Worm (Caenorhabditis elegans) whole organism, L3 larva: Measurements from ENCODE around the gene C26D10.7.

Experiments used
- R02D3.7 ChIP-seq: fragments of 150-350 bp; optimal IDR thresholded peaks from 2 replicates; lab custom pipeline; 2014; ENCODE audit warnings: missing biosample characterization, missing genetic modification characterization
- ama-1 ChIP-seq: fragments of 150-350 bp; optimal IDR thresholded peaks from 2 replicates; lab custom pipeline; 2018
- ceh-16 ChIP-seq: sonication (generic microtip); optimal IDR thresholded peaks from 2 replicates; lab custom pipeline; 2017; ENCODE audit warnings: missing biosample characterization, missing genetic modification characterization
- ceh-82 ChIP-seq: fragments of 150-350 bp; optimal IDR thresholded peaks from 2 replicates; lab custom pipeline; 2014; ENCODE audit warnings: missing biosample characterization, missing genetic modification characterization
- ceh-9 ChIP-seq: sonication (generic microtip); optimal IDR thresholded peaks from 2 replicates; lab custom pipeline; 2018; ENCODE audit warnings: missing biosample characterization, missing genetic modification characterization
- daf-12 ChIP-seq: fragments of 150-350 bp; optimal IDR thresholded peaks from 2 replicates; lab custom pipeline; 2014; ENCODE audit warnings: missing biosample characterization, missing genetic modification reagents, missing genetic modification characterization
- egl-27 ChIP-seq: sonication (generic microtip); optimal IDR thresholded peaks from 4 replicates; lab custom pipeline; 2017; ENCODE audit warnings: missing biosample characterization, missing genetic modification reagents, missing genetic modification characterization
- egl-5 ChIP-seq: fragments of 150-350 bp; optimal IDR thresholded peaks from 2 replicates; lab custom pipeline; 2017; ENCODE audit warnings: missing biosample characterization, missing genetic modification reagents, missing genetic modification characterization, inconsistent platforms
- elt-1 ChIP-seq: fragments of 150-350 bp; optimal IDR thresholded peaks from 2 replicates; lab custom pipeline; 2014; ENCODE audit warnings: missing biosample characterization, missing genetic modification characterization
- elt-2 ChIP-seq: sonication (generic microtip); optimal IDR thresholded peaks from 2 replicates; lab custom pipeline; 2016; ENCODE audit warnings: missing genetic modification reagents, mild to moderate bottlenecking, missing genetic modification characterization, missing compliant biosample characterization
- fkh-10 ChIP-seq: sonication (generic microtip); optimal IDR thresholded peaks from 2 replicates; lab custom pipeline; 2017; ENCODE audit warnings: missing biosample characterization, missing genetic modification reagents, missing genetic modification characterization
- fkh-2 ChIP-seq: fragments of 150-350 bp; optimal IDR thresholded peaks from 2 replicates; lab custom pipeline; 2014; ENCODE audit warnings: missing biosample characterization, missing genetic modification reagents, missing genetic modification characterization
- fos-1 ChIP-seq: fragments of 150-350 bp; optimal IDR thresholded peaks from 2 replicates; lab custom pipeline; 2014; ENCODE audit warnings: missing biosample characterization, missing genetic modification characterization
- lin-39 ChIP-seq: fragments of 150-350 bp; optimal IDR thresholded peaks from 2 replicates; lab custom pipeline; 2018; ENCODE audit warnings: missing biosample characterization, missing genetic modification reagents, missing genetic modification characterization
- lsy-12 ChIP-seq: sonication (generic microtip); optimal IDR thresholded peaks from 2 replicates; lab custom pipeline; 2016; ENCODE audit warnings: mild to moderate bottlenecking, missing genetic modification characterization, missing compliant biosample characterization
- mdl-1 ChIP-seq: fragments of 150-350 bp; optimal IDR thresholded peaks from 2 replicates; lab custom pipeline; 2014; ENCODE audit warnings: missing biosample characterization, missing genetic modification characterization
- nfya-1 ChIP-seq: sonication (generic microtip); optimal IDR thresholded peaks from 2 replicates; lab custom pipeline; 2017; ENCODE audit warnings: missing genetic modification characterization, mild to moderate bottlenecking, missing compliant biosample characterization, antibody characterized with exemption, moderate library complexity; ENCODE audit not compliant: insufficient read depth
- nhr-11 ChIP-seq: fragments of 150-350 bp; optimal IDR thresholded peaks from 2 replicates; lab custom pipeline; 2014; ENCODE audit warnings: missing biosample characterization, missing genetic modification characterization
- nhr-12 ChIP-seq: fragments of 150-350 bp; optimal IDR thresholded peaks from 2 replicates; lab custom pipeline; 2014; ENCODE audit warnings: missing biosample characterization, missing genetic modification characterization
- nhr-23 ChIP-seq: fragments of 150-350 bp; optimal IDR thresholded peaks from 2 replicates; lab custom pipeline; 2014; ENCODE audit warnings: missing biosample characterization, missing genetic modification reagents, missing genetic modification characterization
- nhr-237 ChIP-seq: fragments of 150-350 bp; optimal IDR thresholded peaks from 2 replicates; lab custom pipeline; 2014; ENCODE audit warnings: missing biosample characterization, missing genetic modification characterization
- nhr-25 ChIP-seq: sonication (generic microtip); optimal IDR thresholded peaks from 2 replicates; lab custom pipeline; 2017; ENCODE audit warnings: missing biosample characterization, missing genetic modification characterization
- nhr-28 ChIP-seq: fragments of 150-350 bp; optimal IDR thresholded peaks from 2 replicates; lab custom pipeline; 2014; ENCODE audit warnings: missing biosample characterization, missing genetic modification characterization
- nhr-43 ChIP-seq: sonication (generic microtip); optimal IDR thresholded peaks from 2 replicates; lab custom pipeline; 2016; ENCODE audit warnings: mild to moderate bottlenecking, missing genetic modification characterization, missing compliant biosample characterization; ENCODE audit not compliant: poor library complexity, severe bottlenecking
- nhr-67 ChIP-seq: fragments of 150-350 bp; optimal IDR thresholded peaks from 2 replicates; lab custom pipeline; 2014; ENCODE audit warnings: missing biosample characterization, missing genetic modification characterization
- nhr-76 ChIP-seq: fragments of 150-350 bp; sonication (generic microtip); optimal IDR thresholded peaks from 5 replicates; lab custom pipeline; 2014; ENCODE audit warnings: missing biosample characterization, missing genetic modification characterization
- pqm-1 ChIP-seq: fragments of 150-350 bp; optimal IDR thresholded peaks from 2 replicates; lab custom pipeline; 2017; ENCODE audit warnings: missing biosample characterization, missing genetic modification characterization, inconsistent platforms
- sea-2 ChIP-seq: fragments of 150-350 bp; sonication (generic microtip); optimal IDR thresholded peaks from 4 replicates; lab custom pipeline; 2014; ENCODE audit warnings: missing biosample characterization, missing genetic modification reagents, missing genetic modification characterization
- skn-1 ChIP-seq: fragments of 150-350 bp; optimal IDR thresholded peaks from 2 replicates; lab custom pipeline; 2014; ENCODE audit warnings: missing biosample characterization, missing genetic modification characterization
- snpc-4 ChIP-seq: fragments of 150-350 bp; optimal IDR thresholded peaks from 2 replicates; lab custom pipeline; 2014; ENCODE audit warnings: missing biosample characterization, missing genetic modification characterization
- tbx-2 ChIP-seq: sonication (generic microtip); optimal IDR thresholded peaks from 2 replicates; lab custom pipeline; 2016; ENCODE audit warnings: mild to moderate bottlenecking, missing genetic modification characterization, missing compliant biosample characterization
- unc-39 ChIP-seq: sonication (generic microtip); optimal IDR thresholded peaks from 4 replicates; lab custom pipeline; 2017; ENCODE audit warnings: missing biosample characterization, missing genetic modification characterization
- unc-62 ChIP-seq: fragments of 150-350 bp; sonication (generic microtip); optimal IDR thresholded peaks from 4 replicates; lab custom pipeline; 2014; ENCODE audit warnings: missing biosample characterization, missing genetic modification reagents, missing genetic modification characterization
- zag-1 ChIP-seq: fragments of 150-350 bp; optimal IDR thresholded peaks from 2 replicates; lab custom pipeline; 2014; ENCODE audit warnings: missing biosample characterization, missing genetic modification characterization
- ztf-11 ChIP-seq: fragments of 150-350 bp; optimal IDR thresholded peaks from 2 replicates; lab custom pipeline; 2014; ENCODE audit warnings: missing biosample characterization, missing genetic modification characterization
- ztf-4 ChIP-seq: fragments of 150-350 bp; optimal IDR thresholded peaks from 2 replicates; lab custom pipeline; 2014; ENCODE audit warnings: missing biosample characterization, missing genetic modification characterization

C26D10.7 gene

ce11 chrII:8312012-8312411 is 21.7 kb upstream of the C26D10.7 start:
- TF ChIP-seq ama-1 (lab: Kevin White, UChicago) (no peak), pqm-1 (tag; lab: Kevin White, UChicago) (no peak), ceh-9 (tag; lab: Kevin White, UChicago) (no peak), sea-2 (GFP tag; lab: Kevin White, UChicago) (no peak), unc-39 (tag; lab: Kevin White, UChicago) (no peak), zag-1 (tag; lab: Kevin White, UChicago) (no peak), egl-5 (tag; lab: Kevin White, UChicago) (no peak), egl-27 (no peak), mdl-1 (tag; lab: Kevin White, UChicago) (no peak), nhr-76 (tag; lab: Kevin White, UChicago) (no peak), fos-1 (tag; lab: Kevin White, UChicago) (no peak), ceh-16 (tag; lab: Kevin White, UChicago) (no peak), nhr-12 (tag; lab: Kevin White, UChicago) (no peak), ztf-4 (tag; lab: Kevin White, UChicago) (no peak)

ce11 chrII:8314768-8315167 is 19.0 kb upstream of the C26D10.7 start:
- no peak for TF ChIP-seq nfya-1
- TF ChIP-seq nhr-237 (tag; lab: Kevin White, UChicago) = no peak
- TF ChIP-seq zag-1 (tag; lab: Kevin White, UChicago) = no peak
- TF ChIP-seq ceh-9 (tag; lab: Kevin White, UChicago) = no peak
- TF ChIP-seq ama-1 (lab: Kevin White, UChicago) = no peak
- TF ChIP-seq snpc-4 (tag; lab: Kevin White, UChicago) = no peak
- TF ChIP-seq nhr-25 = no peak
- no peak for TF ChIP-seq fkh-10 (GFP tag; lab: Kevin White, UChicago)
- no peak for TF ChIP-seq elt-1 (tag; lab: Kevin White, UChicago)
- TF ChIP-seq elt-2 (tag; lab: Kevin White, UChicago) = no peak
- TF ChIP-seq ceh-82 (tag; lab: Kevin White, UChicago) = no peak
- no peak for TF ChIP-seq sea-2 (GFP tag; lab: Kevin White, UChicago)
- TF ChIP-seq daf-12 (tag; lab: Kevin White, UChicago) = no peak
- no peak for TF ChIP-seq nhr-43
- no peak for TF ChIP-seq mdl-1 (tag; lab: Kevin White, UChicago)
- TF ChIP-seq unc-62 (GFP tag; lab: Kevin White, UChicago) = no peak
- TF ChIP-seq, all 47 proteins: peak for 0

- TF ChIP-seq nhr-28 (no peak), R02D3.7 (tag; lab: Kevin White, UChicago) (no peak), nhr-67 (tag; lab: Kevin White, UChicago) (no peak), ceh-16 (tag; lab: Kevin White, UChicago) (no peak), lin-39 (tag; lab: Kevin White, UChicago) (no peak), ztf-4 (tag; lab: Kevin White, UChicago) (no peak), nhr-76 (tag; lab: Kevin White, UChicago) (no peak), ztf-11 (tag; lab: Kevin White, UChicago) (no peak), lsy-12 (tag; lab: Kevin White, UChicago) (no peak), nhr-11 (no peak), skn-1 (tag; lab: Kevin White, UChicago) (no peak), tbx-2 (no peak), mdl-1 (tag; lab: Kevin White, UChicago) (no peak)
Measured at ce11 chrII:8316701-8317100, 17.0 kb upstream of the C26D10.7 start.

ce11 chrII:8321244-8321643 is 12.5 kb upstream of the C26D10.7 start, which contains the start of gene shw-1:
Gene shw-1 (minus strand): TSS chrII:8321471.
- no peak for TF ChIP-seq nhr-28
- no peak for TF ChIP-seq ceh-16 (tag; lab: Kevin White, UChicago)
- TF ChIP-seq fkh-2 (tag; lab: Kevin White, UChicago) = no peak
- TF ChIP-seq tbx-2 = no peak
- TF ChIP-seq daf-12 (tag; lab: Kevin White, UChicago) = no peak
- TF ChIP-seq nhr-76 (tag; lab: Kevin White, UChicago) = no peak
- TF ChIP-seq nhr-11 = no peak
- TF ChIP-seq nhr-23 (tag; lab: Kevin White, UChicago) = no peak
- no peak for TF ChIP-seq fkh-10 (GFP tag; lab: Kevin White, UChicago)
- no peak for TF ChIP-seq nhr-237 (tag; lab: Kevin White, UChicago)
- no peak for TF ChIP-seq egl-5 (tag; lab: Kevin White, UChicago)
- TF ChIP-seq, all 47 proteins: peak for 0
